Worm (Caenorhabditis elegans) whole organism, late embryonic: ENCODE data around the gene rpl-25.1.

Experiments used
- C38D4.7 ChIP-seq: fragments of 200-800 bp; sonication (Bioruptor generic); optimal IDR thresholded peaks from 2 replicates; lab custom pipeline; 2018; ENCODE audit warnings: mild to moderate bottlenecking, missing genetic modification characterization, moderate library complexity, missing compliant biosample characterization
- K02D7.2 ChIP-seq: sonication (generic microtip); optimal IDR thresholded peaks from 2 replicates; lab custom pipeline; 2017; ENCODE audit warnings: mild to moderate bottlenecking, missing genetic modification characterization, missing compliant biosample characterization
- Y22D7AL.16 ChIP-seq: sonication (generic microtip); optimal IDR thresholded peaks from 2 replicates; lab custom pipeline; 2016; ENCODE audit warnings: missing genetic modification characterization, missing compliant biosample characterization
- ama-1 ChIP-seq: fragments of 150-350 bp; optimal IDR thresholded peaks from 2 replicates; lab custom pipeline; 2014
- ceh-22 ChIP-seq: sonication (generic microtip); optimal IDR thresholded peaks from 2 replicates; lab custom pipeline; 2017; ENCODE audit warnings: missing biosample characterization, missing genetic modification characterization
- ceh-31 ChIP-seq: sonication (generic microtip); optimal IDR thresholded peaks from 2 replicates; lab custom pipeline; 2016; ENCODE audit warnings: missing genetic modification characterization, missing compliant biosample characterization
- ceh-34 ChIP-seq: sonication (generic microtip); optimal IDR thresholded peaks from 2 replicates; lab custom pipeline; 2016; ENCODE audit warnings: mild to moderate bottlenecking, missing genetic modification characterization, missing compliant biosample characterization
- ceh-48 ChIP-seq: sonication (generic microtip); optimal IDR thresholded peaks from 2 replicates; lab custom pipeline; 2016; ENCODE audit warnings: missing genetic modification characterization, inconsistent platforms, missing compliant biosample characterization
- elt-2 ChIP-seq: sonication (generic microtip); optimal IDR thresholded peaks from 2 replicates; lab custom pipeline; 2016; ENCODE audit warnings: missing genetic modification reagents, missing genetic modification characterization, missing compliant biosample characterization
- elt-4 ChIP-seq: sonication (generic microtip); optimal IDR thresholded peaks from 2 replicates; lab custom pipeline; 2016; ENCODE audit warnings: missing genetic modification characterization, missing compliant biosample characterization
- ets-4 ChIP-seq: sonication (generic microtip); optimal IDR thresholded peaks from 2 replicates; lab custom pipeline; 2016; ENCODE audit warnings: missing genetic modification characterization, missing compliant biosample characterization
- hlh-30 ChIP-seq: sonication (generic microtip); optimal IDR thresholded peaks from 2 replicates; lab custom pipeline; 2017; ENCODE audit warnings: antibody characterized with exemption, missing genetic modification characterization, missing compliant biosample characterization; ENCODE audit not compliant: insufficient read depth
- hlh-6 ChIP-seq: sonication (generic microtip); optimal IDR thresholded peaks from 2 replicates; lab custom pipeline; 2016; ENCODE audit warnings: missing genotype, missing genetic modification characterization, missing compliant biosample characterization
- hlh-8 ChIP-seq: sonication (generic microtip); optimal IDR thresholded peaks from 2 replicates; lab custom pipeline; 2016; ENCODE audit warnings: missing genotype, missing genetic modification characterization, missing compliant biosample characterization
- mec-3 ChIP-seq: sonication (generic microtip); optimal IDR thresholded peaks from 2 replicates; lab custom pipeline; 2016; ENCODE audit warnings: borderline replicate concordance, missing genetic modification characterization, missing compliant biosample characterization
- nhr-11 ChIP-seq: fragments of 150-350 bp; optimal IDR thresholded peaks from 2 replicates; lab custom pipeline; 2014; ENCODE audit warnings: missing biosample characterization, missing genetic modification characterization
- npax-4 ChIP-seq: sonication (generic microtip); optimal IDR thresholded peaks from 2 replicates; lab custom pipeline; 2016; ENCODE audit warnings: missing genetic modification characterization, missing compliant biosample characterization
- pax-1 ChIP-seq: fragments of 150-350 bp; optimal IDR thresholded peaks from 2 replicates; lab custom pipeline; 2014; ENCODE audit warnings: missing biosample characterization, missing genetic modification characterization
- pqm-1 ChIP-seq: sonication (generic microtip); optimal IDR thresholded peaks from 2 replicates; lab custom pipeline; 2016; ENCODE audit warnings: missing genetic modification characterization, missing compliant biosample characterization
- ref-2 ChIP-seq: sonication (generic microtip); optimal IDR thresholded peaks from 2 replicates; lab custom pipeline; 2016; ENCODE audit warnings: missing genetic modification characterization, missing compliant biosample characterization
- rnt-1 ChIP-seq: sonication (generic microtip); optimal IDR thresholded peaks from 2 replicates; lab custom pipeline; 2016; ENCODE audit warnings: missing genetic modification characterization, missing compliant biosample characterization
- sdc-2 ChIP-seq: sonication (generic microtip); optimal IDR thresholded peaks from 2 replicates; lab custom pipeline; 2016; ENCODE audit warnings: missing genotype, missing genetic modification characterization, missing compliant biosample characterization
- unc-3 ChIP-seq, 2 experiments: fragments of 200-800 bp in 1 of 2; sonication (Bioruptor generic) in 1 of 2; sonication (generic microtip) in 1 of 2; conservative IDR thresholded peaks in 1 of 2; optimal IDR thresholded peaks in 1 of 2; 2 replicates each; pipeline versions ENCODE4 v1.3.6 to Lab custom; 2016 to 2022; ENCODE audit warnings: missing compliant biosample characterization in 2 of 2, missing genetic modification characterization in 2 of 2, missing genetic modification reagents in 1 of 2
- unc-42 ChIP-seq: sonication (generic microtip); optimal IDR thresholded peaks from 2 replicates; lab custom pipeline; 2016; ENCODE audit warnings: missing genotype, missing genetic modification characterization, missing compliant biosample characterization
- unc-55 ChIP-seq: sonication (generic microtip); optimal IDR thresholded peaks from 2 replicates; lab custom pipeline; 2017; ENCODE audit warnings: missing biosample characterization, missing genetic modification reagents, missing genetic modification characterization
- zip-5 ChIP-seq: sonication (generic microtip); optimal IDR thresholded peaks from 2 replicates; lab custom pipeline; 2016; ENCODE audit warnings: missing genetic modification characterization, missing compliant biosample characterization

Gene rpl-25.1

DNA sequence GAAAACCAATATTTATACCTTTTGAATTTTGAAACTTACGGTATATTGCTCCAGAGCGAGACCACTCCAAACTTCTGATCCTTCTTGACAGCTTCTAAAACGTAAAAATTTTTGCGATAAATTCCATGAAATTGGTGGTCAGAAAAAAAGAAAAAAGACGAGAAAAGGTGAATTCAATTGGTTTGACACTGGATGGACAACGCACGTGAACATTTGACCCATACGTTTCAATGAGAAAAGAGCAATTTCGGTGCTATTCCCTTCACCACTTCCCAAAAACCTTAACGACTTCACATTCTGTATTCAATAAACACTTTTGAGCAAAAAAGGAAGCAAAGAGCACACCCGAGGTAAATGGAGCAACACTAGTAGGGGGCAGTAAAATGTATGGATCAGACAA is 12.4 kb downstream of the rpl-25.1 start, which contains the start of gene acc-3:
acc-3 (minus strand) TSS at position 101 of the 400 bp plus-strand sequence.
- TF ChIP-seq unc-3 (GFP tag; conservative IDR thresholded peaks at IDR 0.05; lab: Robert Waterston, UW) = no peak
- no peak for TF ChIP-seq unc-3 (tag; optimal IDR thresholded peaks at IDR 0.05; lab: Kevin White, UChicago)
- TF ChIP-seq K02D7.2 (tag; lab: Kevin White, UChicago) = no peak
- no peak for TF ChIP-seq hlh-6 (tag; lab: Kevin White, UChicago)
- TF ChIP-seq ama-1 = no peak
- no peak for TF ChIP-seq pax-1 (tag; lab: Kevin White, UChicago)
- no peak for TF ChIP-seq zip-5 (tag; lab: Kevin White, UChicago)
- TF ChIP-seq mec-3 (tag; lab: Kevin White, UChicago) = no peak
- TF ChIP-seq elt-4 = no peak
- TF ChIP-seq C38D4.7 (GFP tag; lab: Kevin White, UChicago) = no peak
- TF ChIP-seq ets-4 (tag; lab: Kevin White, UChicago) = no peak
- TF ChIP-seq hlh-30 (tag; lab: Kevin White, UChicago) = no peak
- no peak for TF ChIP-seq npax-4 (tag; lab: Kevin White, UChicago)

- peak; percentile 94 for TF ChIP-seq elt-2 (tag; lab: Kevin White, UChicago)
- TF ChIP-seq Y22D7AL.16 = no peak
- no peak for TF ChIP-seq rnt-1 (tag; lab: Kevin White, UChicago)
Measured at ce11 chrX:4732752-4733151, 17.8 kb downstream of the rpl-25.1 start, which contains the start of gene aman-1. aman-1 (plus strand) TSS chrX:4733095.

DNA sequence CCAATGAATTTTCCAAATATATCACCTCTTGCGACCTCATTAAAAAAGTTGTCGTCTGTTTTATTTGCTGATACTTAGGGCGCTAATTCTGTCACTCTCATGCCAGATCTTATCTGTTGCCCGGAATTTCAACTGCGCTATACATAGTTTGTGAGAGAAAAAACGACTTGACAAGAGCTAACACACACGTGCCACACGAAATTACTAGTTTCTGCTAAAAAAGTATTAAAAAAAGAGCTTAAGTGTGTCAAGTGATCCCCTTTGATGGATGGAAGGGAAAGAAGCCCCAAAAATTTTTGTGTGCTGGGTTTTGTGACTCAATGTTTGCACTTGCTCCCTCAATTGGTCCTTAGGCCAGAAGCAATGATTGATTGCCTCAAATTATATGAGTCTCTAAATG is 25.7 kb downstream of the rpl-25.1 start:
- TF ChIP-seq ceh-48 (no peak), unc-3 (GFP tag; conservative IDR thresholded peaks at IDR 0.05; lab: Robert Waterston, UW) (no peak), unc-3 (tag; optimal IDR thresholded peaks at IDR 0.05; lab: Kevin White, UChicago) (no peak), K02D7.2 (tag; lab: Kevin White, UChicago) (no peak), ceh-34 (tag; lab: Kevin White, UChicago) (no peak)

DNA sequence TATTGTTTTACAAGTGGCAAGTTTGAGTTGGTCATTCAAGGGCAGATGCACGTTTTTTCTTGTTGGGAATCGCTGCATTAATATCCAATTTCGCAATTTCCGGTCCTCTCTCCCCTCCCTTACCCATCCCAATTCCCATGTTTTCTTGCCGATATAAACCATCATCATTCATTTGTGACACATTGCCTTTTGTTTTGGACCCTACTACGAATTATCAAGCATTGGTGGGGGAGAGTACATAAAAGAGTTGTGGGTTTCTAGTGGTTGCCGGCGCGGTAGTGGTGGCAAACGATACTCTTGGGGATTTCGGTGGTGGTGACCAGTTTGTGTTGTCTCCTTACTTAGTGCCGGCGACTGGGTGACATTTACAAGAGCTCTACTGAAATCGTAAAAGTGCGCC is 27.3 kb downstream of the rpl-25.1 start:
- TF ChIP-seq hlh-30 (tag; lab: Kevin White, UChicago) (no peak), unc-55 (GFP tag; lab: Kevin White, UChicago) (peak; percentile 18), nhr-11 (tag; lab: Kevin White, UChicago) (no peak), pqm-1 (no peak)

DNA sequence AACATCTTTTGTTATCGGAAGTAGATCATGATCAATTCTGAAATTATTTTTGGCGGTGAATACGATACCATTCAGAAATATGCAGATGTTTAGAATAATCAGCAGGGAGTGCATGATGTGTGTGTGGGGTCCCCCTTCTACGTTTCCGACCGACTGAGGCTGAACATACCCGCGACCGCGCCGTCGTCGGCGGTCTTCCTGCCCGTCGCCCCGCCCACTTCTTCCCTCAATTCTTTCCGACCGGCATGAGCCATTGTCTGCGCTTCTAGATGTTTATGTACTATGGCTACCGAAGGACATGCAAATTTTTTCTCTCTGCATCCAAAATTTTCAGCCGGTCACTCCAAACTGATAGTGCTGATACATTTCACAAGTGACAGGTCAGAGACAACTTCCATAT is 29.1 kb downstream of the rpl-25.1 start:
- TF ChIP-seq ceh-31 (tag; lab: Kevin White, UChicago) (peak; percentile 19), ceh-22 (tag; lab: Kevin White, UChicago) (no peak), nhr-11 (tag; lab: Kevin White, UChicago) (no peak)

DNA sequence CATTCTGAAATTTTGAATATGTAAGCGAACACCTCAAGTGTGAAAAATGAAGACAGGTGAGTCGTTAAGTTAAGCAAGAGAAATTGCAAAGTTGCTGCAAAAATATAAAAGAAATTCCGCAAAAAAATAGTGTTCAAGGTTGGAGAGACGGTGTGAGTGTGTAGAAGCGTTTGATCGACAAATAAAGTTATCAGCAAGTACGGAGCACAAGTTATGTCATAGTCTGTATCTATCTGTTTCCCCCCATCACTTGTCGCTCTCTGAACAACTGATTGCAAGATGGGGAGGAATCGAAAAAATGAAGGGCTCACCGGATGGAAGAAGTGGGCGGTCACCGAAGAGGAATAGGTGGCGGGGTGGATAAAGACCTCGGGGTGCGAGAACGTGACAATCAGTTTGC is 34.1 kb downstream of the rpl-25.1 start, which contains the start of gene lon-2:
lon-2 (minus strand) TSS at position 4 of the 400 bp plus-strand sequence.
- TF ChIP-seq hlh-8 (tag; lab: Kevin White, UChicago) (no peak), elt-2 (tag; lab: Kevin White, UChicago) (peak; percentile 65)

- TF ChIP-seq nhr-11 (tag; lab: Kevin White, UChicago) = no peak
Measured at ce11 chrX:4754725-4755124, 39.7 kb downstream of the rpl-25.1 start, which contains the start of gene C39E6.2. C39E6.2 (minus strand) TSS chrX:4755118.

DNA sequence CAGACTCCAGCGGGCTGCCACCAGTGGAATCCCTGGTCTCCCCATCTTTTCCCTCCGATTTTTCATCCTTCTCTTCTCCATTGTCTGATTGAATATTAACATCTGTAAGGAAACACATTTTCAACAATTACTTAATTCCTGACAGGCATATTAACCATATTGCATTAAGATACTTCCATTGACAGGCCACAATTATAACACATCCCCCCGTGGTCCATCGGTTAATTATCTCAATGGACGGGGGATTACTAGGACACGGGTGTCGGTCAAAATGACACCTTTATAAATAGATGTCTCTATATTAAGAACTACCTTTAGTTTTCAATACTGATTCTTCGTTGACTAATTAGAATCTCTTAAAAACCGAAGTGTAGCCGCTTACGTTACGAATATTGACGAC is 44.7 kb downstream of the rpl-25.1 start:
- TF ChIP-seq sdc-2 (tag; lab: Kevin White, UChicago) (no peak), ceh-48 (no peak), unc-42 (tag; lab: Kevin White, UChicago) (no peak), ceh-31 (tag; lab: Kevin White, UChicago) (peak; percentile 48), ref-2 (tag; lab: Kevin White, UChicago) (peak; percentile 15)
